Fruit fly (Drosophila melanogaster): ENCODE results near the gene fbp.
A peak's percentile ranks its signal among the peaks of the same experiment; 100 is the strongest.

fbp gene

DNA sequence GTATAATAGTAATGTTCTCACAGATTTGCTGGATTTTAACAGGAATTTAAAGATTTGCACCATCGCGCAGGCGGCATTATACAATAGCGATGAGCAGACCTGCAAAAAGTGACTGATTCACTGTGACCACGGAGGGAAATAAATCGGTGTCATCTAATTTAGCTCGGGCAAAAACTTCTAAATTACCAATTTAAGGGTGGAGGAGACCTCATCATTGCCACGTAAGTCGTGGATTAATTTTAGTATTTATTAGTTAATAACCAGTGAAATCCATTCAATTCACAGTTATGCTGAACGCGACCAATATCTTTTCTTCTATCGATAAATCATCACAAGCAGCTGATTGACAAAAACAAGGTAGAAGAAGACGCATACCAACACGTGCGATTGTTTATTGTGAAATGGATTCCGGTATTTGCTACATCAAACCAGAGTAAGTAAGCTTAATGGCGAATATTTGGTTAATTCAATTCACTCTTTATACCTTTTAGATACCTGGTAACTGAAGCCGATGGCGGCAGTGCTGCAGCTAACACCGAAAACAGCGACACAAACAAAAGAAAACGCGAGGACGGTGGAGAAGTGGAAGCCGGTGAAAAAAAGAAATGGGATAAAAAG, 5.3 kb downstream of the fbp start, which contains the start of the genes CG10628 and Dus3 (continued):
- TF ChIP-seq CG14014 (GFP tag; IDR thresholded peaks at IDR 0.05) (peak; percentile 91), CG12942 (GFP tag; optimal IDR thresholded peaks at IDR 0.05) (peak; percentile 90), gt (GFP tag; IDR thresholded peaks at IDR 0.05) (peak; percentile 76), Blimp-1 (GFP tag; optimal IDR thresholded peaks at IDR 0.05) (peak; percentile 85), bowl (GFP tag; IDR thresholded peaks at IDR 0.05) (peak; percentile 66; the same call in 1 of the 2 replicates), unpg (GFP tag; optimal IDR thresholded peaks at IDR 0.05) (peak; percentile 90), ttk (GFP tag; IDR thresholded peaks at IDR 0.05) (peak; percentile 88), jing (GFP tag; optimal IDR thresholded peaks at IDR 0.05) (peak; percentile 83), da (GFP tag; optimal IDR thresholded peaks at IDR 0.05) (peak; percentile 73), CG7556 (GFP tag; optimal IDR thresholded peaks at IDR 0.05) (peak; percentile 87), lbe (GFP tag; optimal IDR thresholded peaks at IDR 0.05) (peak; percentile 59), zen2 (GFP tag; IDR thresholded peaks at IDR 0.05; ENCODE audit: partially characterized antibody) (no peak; the same call in 2 of the 3 replicates), PHDP (tag; optimal IDR thresholded peaks at IDR 0.05) (peak; percentile 90), CG7928 (GFP tag; optimal IDR thresholded peaks at IDR 0.05) (peak; percentile 69), CG1024 (GFP tag; IDR thresholded peaks at IDR 0.05) (peak; percentile 78), CG15479 (GFP tag; optimal IDR thresholded peaks at IDR 0.05) (peak; percentile 72), CG17361 (GFP tag; IDR thresholded peaks at IDR 0.05) (peak; percentile 93), tx (GFP tag; optimal IDR thresholded peaks at IDR 0.05) (peak; percentile 91), CTCF (GFP tag; optimal IDR thresholded peaks at IDR 0.05) (peak; percentile 15), chn (GFP tag; optimal IDR thresholded peaks at IDR 0.05) (peak; percentile 91), Neu2 (GFP tag; optimal IDR thresholded peaks at IDR 0.05; ENCODE audit: borderline replicate concordance) (peak; percentile 73), Side (GFP tag; optimal IDR thresholded peaks at IDR 0.05) (peak; percentile 92), CG10321 (GFP tag; IDR thresholded peaks at IDR 0.05) (peak; percentile 67; the same call in 1 of the 2 replicates), CG10959 (GFP tag; IDR thresholded peaks at IDR 0.05) (peak; percentile 83), CG5245 (GFP tag; optimal IDR thresholded peaks at IDR 0.05) (peak; percentile 71), Fer1 (GFP tag; optimal IDR thresholded peaks at IDR 0.05) (peak; percentile 92), crol (GFP tag; IDR thresholded peaks at IDR 0.05) (0 out of 2 replicates have a peak, but pooled peaks have one; percentile 33), zfh1 (GFP tag; IDR thresholded peaks at IDR 0.05) (peak; percentile 92), CG2712 (tag; optimal IDR thresholded peaks at IDR 0.05) (peak; percentile 93), Hand (GFP tag; optimal IDR thresholded peaks at IDR 0.05) (peak; percentile 51), so (GFP tag; IDR thresholded peaks at IDR 0.05) (peak; percentile 91), YL-1 (GFP tag; optimal IDR thresholded peaks at IDR 0.05) (peak; percentile 73), caup (GFP tag; optimal IDR thresholded peaks at IDR 0.05; ENCODE audit: severe bottlenecking) (peak; percentile 91), NC2β (GFP tag; optimal IDR thresholded peaks at IDR 0.05) (peak; percentile 90), CG10462 (GFP tag; optimal IDR thresholded peaks at IDR 0.05) (peak; percentile 76), sna (GFP tag; IDR thresholded peaks at IDR 0.05; ENCODE audit: partially characterized antibody) (peak; percentile 52; the same call in 1 of the 2 replicates), Antp (GFP tag; optimal IDR thresholded peaks at IDR 0.05) (peak; percentile 94), Mrtf (GFP tag; IDR thresholded peaks at IDR 0.05) (peak; percentile 82), CG30403 (GFP tag; optimal IDR thresholded peaks at IDR 0.05) (peak; percentile 95), Six4 (GFP tag; optimal IDR thresholded peaks at IDR 0.05) (peak; percentile 88), pfk (GFP tag; optimal IDR thresholded peaks at IDR 0.05) (peak; percentile 14), CG7963 (GFP tag; IDR thresholded peaks at IDR 0.05; ENCODE audit: partially characterized antibody) (no peak), dan (GFP tag; IDR thresholded peaks at IDR 0.05) (peak; percentile 67), CG2116 (GFP tag; optimal IDR thresholded peaks at IDR 0.05) (peak; percentile 82), sc (optimal IDR thresholded peaks at IDR 0.05) (no peak), sc (GFP tag; optimal IDR thresholded peaks at IDR 0.05) (peak; percentile 76), HmgD (GFP tag; optimal IDR thresholded peaks at IDR 0.05) (peak; percentile 86), h (optimal IDR thresholded peaks at IDR 0.05) (no peak), Sin3A (optimal IDR thresholded peaks at IDR 0.05) (peak; percentile 77), pb (GFP tag; optimal IDR thresholded peaks at IDR 0.05) (peak; percentile 84), pho (GFP tag; optimal IDR thresholded peaks at IDR 0.05) (peak; percentile 95)
